Fruit fly (Drosophila melanogaster): ENCODE data around the gene Hr83.

Gene Hr83

DNA sequence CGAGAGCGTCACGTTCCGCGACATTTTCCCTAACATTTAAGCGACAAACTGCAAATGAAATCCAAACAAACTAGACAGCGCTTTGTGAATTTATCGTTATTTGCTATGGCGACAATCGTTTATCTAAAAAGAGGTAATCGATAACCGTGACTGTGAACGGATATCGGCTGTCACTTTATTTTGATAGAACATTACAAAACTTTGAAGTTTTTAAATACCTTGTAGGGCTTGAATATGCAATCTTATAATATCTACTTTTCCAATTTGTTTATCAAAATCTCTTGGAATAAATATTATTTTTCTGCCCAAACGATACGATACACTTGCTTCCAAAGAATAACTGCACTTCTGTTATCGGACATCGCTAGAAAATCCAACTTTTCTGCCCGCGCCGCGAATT, 31.1 kb downstream of the Hr83 start, which contains the start of the genes CG1024 and TfIIFalpha:
TSS of gene CG1024 (minus strand) at position 200 of the 400 bp plus-strand sequence.
TSS of gene TfIIFalpha (plus strand) at position 339 of the 400 bp plus-strand sequence.
- TF ChIP-seq CG15336 (GFP tag; IDR thresholded peaks at IDR 0.05) (no peak), esn (GFP tag; optimal IDR thresholded peaks at IDR 0.05) (peak; percentile 41), Sox102F (GFP tag; optimal IDR thresholded peaks at IDR 0.05) (no peak), Sox14 (GFP tag; optimal IDR thresholded peaks at IDR 0.05) (peak; percentile 10), CG3032 (tag; optimal IDR thresholded peaks at IDR 0.05) (peak; percentile 22), cyc (GFP tag; optimal IDR thresholded peaks at IDR 0.05) (peak; percentile 4)

DNA sequence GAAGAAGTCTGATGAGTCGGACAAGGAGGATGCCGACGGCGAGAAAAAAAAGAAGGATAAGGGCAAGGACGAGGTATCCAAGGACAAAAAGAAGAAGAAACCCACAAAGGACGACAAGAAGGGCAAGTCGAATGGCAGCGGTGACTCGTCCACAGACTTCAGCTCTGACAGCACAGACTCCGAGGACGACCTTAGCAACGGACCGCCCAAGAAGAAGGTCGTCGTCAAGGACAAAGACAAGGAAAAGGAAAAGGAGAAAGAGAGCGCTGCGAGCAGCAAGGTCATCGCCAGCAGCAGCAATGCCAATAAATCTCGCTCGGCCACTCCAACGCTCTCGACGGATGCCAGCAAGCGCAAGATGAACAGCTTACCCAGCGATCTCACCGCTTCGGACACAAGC, 32.7 kb downstream of the Hr83 start:
- no peak for TF ChIP-seq Blimp-1 (GFP tag; optimal IDR thresholded peaks at IDR 0.05)

DNA sequence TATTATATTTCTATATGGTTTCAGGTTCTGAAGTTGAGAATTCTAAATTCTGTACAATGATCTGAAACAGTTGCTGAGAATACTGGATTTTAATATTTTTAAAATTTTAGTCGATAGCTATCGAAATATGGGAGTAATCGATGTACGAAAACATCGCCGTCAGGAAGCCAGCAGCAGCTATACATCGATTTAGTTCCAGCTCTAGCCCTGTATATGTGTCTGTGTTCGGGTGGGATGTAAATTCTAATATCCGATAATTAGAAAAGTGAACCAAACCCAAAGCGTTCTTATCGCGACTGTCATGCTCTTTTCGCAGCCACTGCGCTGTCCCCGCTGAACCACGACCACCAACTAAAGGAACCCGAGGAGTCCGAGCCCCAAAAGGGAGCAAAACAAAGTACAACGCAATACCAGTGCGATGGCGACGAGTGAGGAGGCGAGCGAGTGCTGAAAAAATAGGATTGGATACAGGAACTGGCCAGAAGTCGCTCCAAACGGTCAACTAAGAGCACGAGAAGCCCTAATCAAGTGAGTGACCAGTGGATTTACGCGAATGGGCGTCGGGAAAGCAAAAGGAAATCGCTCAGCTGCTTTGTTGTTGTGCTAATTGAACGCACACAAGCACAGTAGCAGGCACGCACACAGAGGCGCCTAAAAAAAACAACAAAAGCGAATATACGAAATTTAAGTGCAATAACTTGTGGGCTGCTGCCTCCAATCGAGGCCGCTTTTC, 33.9 kb downstream of the Hr83 start, which contains the start of gene gzl:
TSS of gene gzl (plus strand) at position 182 of the 733 bp plus-strand sequence.
- TF ChIP-seq Eip78C (GFP tag) (no peak), cyc (GFP tag; optimal IDR thresholded peaks at IDR 0.05) (no peak), net (GFP tag; optimal IDR thresholded peaks at IDR 0.05) (no peak), CG15336 (GFP tag; IDR thresholded peaks at IDR 0.05) (no peak), svp (GFP tag) (no peak), CG3032 (tag; optimal IDR thresholded peaks at IDR 0.05) (no peak), CG6808 (GFP tag; optimal IDR thresholded peaks at IDR 0.05) (no peak), CG11762 (GFP tag; optimal IDR thresholded peaks at IDR 0.05; ENCODE audit: insufficient read depth) (no peak), salr (GFP tag; optimal IDR thresholded peaks at IDR 0.05) (no peak), Ets21C (GFP tag; optimal IDR thresholded peaks at IDR 0.05) (no peak), Sox14 (GFP tag; optimal IDR thresholded peaks at IDR 0.05) (peak; percentile 13), lz (GFP tag; optimal IDR thresholded peaks at IDR 0.05) (no peak), Hr4 (GFP tag; optimal IDR thresholded peaks at IDR 0.05) (no peak), esn (GFP tag; optimal IDR thresholded peaks at IDR 0.05) (peak; percentile 1), CG10631 (GFP tag; optimal IDR thresholded peaks at IDR 0.05) (no peak), acj6 (GFP tag; optimal IDR thresholded peaks at IDR 0.05) (no peak), Eip93F (GFP tag; optimal IDR thresholded peaks at IDR 0.05) (no peak), ss (GFP tag; optimal IDR thresholded peaks at IDR 0.05) (peak in 1 of 2 experiments; percentile 46)

DNA sequence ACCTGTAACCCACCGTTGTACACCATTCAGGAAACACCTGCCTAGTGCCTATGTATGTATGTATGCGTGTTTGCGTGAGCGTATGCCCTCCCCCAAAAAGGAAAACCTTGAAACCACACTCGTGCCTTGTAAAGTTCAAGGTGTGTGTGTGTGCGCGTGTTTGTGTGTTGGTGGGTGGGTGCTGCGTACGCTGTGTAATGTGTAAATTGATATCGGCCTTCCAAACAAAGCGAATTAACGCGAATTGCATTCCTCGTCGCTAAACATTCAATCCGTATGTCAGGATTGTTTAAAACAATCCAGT, 34.4 kb downstream of the Hr83 start:
- TF ChIP-seq CG8632 (GFP tag; optimal IDR thresholded peaks at IDR 0.05) = no peak
- TF ChIP-seq Smox (GFP tag; optimal IDR thresholded peaks at IDR 0.05) = no peak
- no peak for TF ChIP-seq CG8119 (GFP tag; IDR thresholded peaks at IDR 0.05)
- no peak for TF ChIP-seq OdsH (GFP tag; optimal IDR thresholded peaks at IDR 0.05)
- TF ChIP-seq topi (GFP tag; optimal IDR thresholded peaks at IDR 0.05) = no peak
- TF ChIP-seq Blimp-1 (GFP tag; optimal IDR thresholded peaks at IDR 0.05) = no peak
- no peak for TF ChIP-seq Met (GFP tag; optimal IDR thresholded peaks at IDR 0.05)
- TF ChIP-seq CG10669 (GFP tag; optimal IDR thresholded peaks at IDR 0.05) = no peak
- no peak for TF ChIP-seq dsx (GFP tag; optimal IDR thresholded peaks at IDR 0.05; ENCODE audit: poor library complexity, severe bottlenecking)
- TF ChIP-seq lz (GFP tag; optimal IDR thresholded peaks at IDR 0.05) = no peak
- no peak for TF ChIP-seq CG9139 (GFP tag; optimal IDR thresholded peaks at IDR 0.05)
- TF ChIP-seq achi (GFP tag; optimal IDR thresholded peaks at IDR 0.05) = no peak
- no peak for TF ChIP-seq CG3032 (tag; optimal IDR thresholded peaks at IDR 0.05)
- TF ChIP-seq Eip78C (GFP tag) = no peak
- no peak for TF ChIP-seq cyc (GFP tag; optimal IDR thresholded peaks at IDR 0.05)
- no peak for TF ChIP-seq spab (GFP tag; optimal IDR thresholded peaks at IDR 0.05)
- TF ChIP-seq svp (GFP tag) = no peak
- no peak for TF ChIP-seq Eip93F (GFP tag; optimal IDR thresholded peaks at IDR 0.05)
- TF ChIP-seq CG16779 (tag; optimal IDR thresholded peaks at IDR 0.05) = no peak
- no peak for TF ChIP-seq CG6792 (GFP tag; optimal IDR thresholded peaks at IDR 0.05)

All from whole organism, prepupa.